Fruit fly (Drosophila melanogaster) whole organism, embryonic: ENCODE measurements around the gene Cog3.

Experiments
- Ada2b ChIP-seq: fragments of 200-800 bp; sonication (Bioruptor generic); IDR thresholded peaks from 2 replicates; pipeline ENCODE4 v1.3.6; 2022; ENCODE audit warnings: missing biosample characterization, missing genetic modification characterization
- Awh ChIP-seq: fragments of 200-800 bp; sonication (Bioruptor generic); IDR thresholded peaks from 2 replicates; pipeline ENCODE4, ENCODE4 v1.3.6; 2022; ENCODE audit warnings: missing biosample characterization, missing genetic modification characterization
- BEAF-32 ChIP-seq: fragments of 200-800 bp; sonication (Bioruptor generic); optimal IDR thresholded peaks from 3 replicates; lab custom pipeline; 2017; ENCODE audit warnings: missing biosample characterization, missing genetic modification characterization, mild to moderate bottlenecking, moderate library complexity, missing genetic modification reagents
- Bgb ChIP-seq: fragments of 200-800 bp; sonication (Bioruptor generic); IDR thresholded peaks from 2 replicates; pipeline ENCODE4 v1.3.6; 2022; ENCODE audit warnings: missing biosample characterization, missing genetic modification characterization; ENCODE audit not compliant: partially characterized antibody
- BtbVII ChIP-seq: fragments of 200-800 bp; sonication (Bioruptor generic); optimal IDR thresholded peaks from 3 replicates; lab custom pipeline; 2017; ENCODE audit warnings: missing biosample characterization, mild to moderate bottlenecking, missing genetic modification characterization
- C15 ChIP-seq: fragments of 200-800 bp; sonication (Bioruptor generic); IDR thresholded peaks from 3 replicates; pipeline ENCODE4 v1.3.6; 2022; ENCODE audit warnings: missing biosample characterization, missing genetic modification characterization
- CG10209 ChIP-seq: fragments of 200-800 bp; sonication (Bioruptor generic); optimal IDR thresholded peaks from 3 replicates; lab custom pipeline; 2017; ENCODE audit warnings: missing biosample characterization, mild to moderate bottlenecking, missing genetic modification characterization, missing genetic modification reagents
- CG12155 ChIP-seq: fragments of 200-800 bp; sonication (Bioruptor generic); optimal IDR thresholded peaks from 3 replicates; lab custom pipeline; 2016; ENCODE audit warnings: missing biosample characterization, missing genetic modification characterization
- CG14710 ChIP-seq: fragments of 200-800 bp; sonication (Bioruptor generic); optimal IDR thresholded peaks from 3 replicates; lab custom pipeline; 2019; ENCODE audit warnings: missing biosample characterization, mild to moderate bottlenecking, missing genetic modification characterization, moderate library complexity
- CG18764 ChIP-seq: fragments of 200-800 bp; sonication (Bioruptor generic); optimal IDR thresholded peaks from 3 replicates; lab custom pipeline; 2016; ENCODE audit warnings: missing biosample characterization, missing genetic modification characterization
- CG2202 ChIP-seq: fragments of 200-800 bp; sonication (Bioruptor generic); optimal IDR thresholded peaks from 2 replicates; lab custom pipeline; 2018; ENCODE audit warnings: missing biosample characterization, mild to moderate bottlenecking, missing genetic modification characterization
- CG31441 ChIP-seq: fragments of 200-800 bp; sonication (Bioruptor generic); IDR thresholded peaks from 2 replicates; pipeline ENCODE4 v1.3.6; 2022; ENCODE audit warnings: missing biosample characterization, missing genetic modification characterization
- CG3281 ChIP-seq: fragments of 200-800 bp; sonication (Bioruptor generic); optimal IDR thresholded peaks from 3 replicates; lab custom pipeline; 2017; ENCODE audit warnings: missing biosample characterization, mild to moderate bottlenecking, missing genetic modification characterization
- CG34376 ChIP-seq: fragments of 200-800 bp; sonication (Bioruptor generic); optimal IDR thresholded peaks from 2 replicates; lab custom pipeline; 2018; ENCODE audit warnings: missing biosample characterization, mild to moderate bottlenecking, missing genetic modification characterization
- CG3995 ChIP-seq: fragments of 200-800 bp; sonication (Bioruptor generic); optimal IDR thresholded peaks from 3 replicates; lab custom pipeline; 2016; ENCODE audit warnings: missing biosample characterization, missing genetic modification characterization
- CG4730 ChIP-seq: fragments of 200-800 bp; sonication (Bioruptor generic); IDR thresholded peaks from 2 replicates; pipeline ENCODE4 v1.3.6; 2022; ENCODE audit warnings: missing biosample characterization, missing genetic modification characterization
- CG7839 ChIP-seq: fragments of 200-800 bp; sonication (Bioruptor generic); optimal IDR thresholded peaks from 3 replicates; lab custom pipeline; 2018; ENCODE audit warnings: missing biosample characterization, mild to moderate bottlenecking, missing genetic modification characterization, moderate library complexity
- Dip2 ChIP-seq: fragments of 200-800 bp; sonication (Bioruptor generic); IDR thresholded peaks from 2 replicates; pipeline ENCODE4 v1.3.6; 2022; ENCODE audit warnings: missing biosample characterization, missing genetic modification characterization
- Doc2 ChIP-seq: fragments of 200-800 bp; sonication (Bioruptor generic); IDR thresholded peaks from 2 replicates; pipeline ENCODE4 v1.3.6; 2022; ENCODE audit warnings: missing biosample characterization, missing genetic modification characterization
- Dp ChIP-seq: fragments of 200-800 bp; sonication (Bioruptor generic); optimal IDR thresholded peaks from 2 replicates; lab custom pipeline; 2018; ENCODE audit warnings: missing biosample characterization, mild to moderate bottlenecking, missing genetic modification characterization, moderate library complexity
- Elba2 ChIP-seq: fragments of 200-800 bp; sonication (Bioruptor generic); optimal IDR thresholded peaks from 3 replicates; lab custom pipeline; 2016; ENCODE audit warnings: missing biosample characterization, missing genetic modification characterization
- Fer2 ChIP-seq: fragments of 200-800 bp; sonication (Bioruptor generic); optimal IDR thresholded peaks from 2 replicates; lab custom pipeline; 2018; ENCODE audit warnings: missing biosample characterization, mild to moderate bottlenecking, missing genetic modification characterization, moderate library complexity
- Hsf ChIP-seq: fragments of 200-800 bp; sonication (Bioruptor generic); optimal IDR thresholded peaks from 3 replicates; lab custom pipeline; 2016; ENCODE audit warnings: missing biosample characterization, missing genetic modification characterization
- Lpt ChIP-seq: fragments of >200 bp; optimal IDR thresholded peaks from 2 replicates; lab custom pipeline; 2018; ENCODE audit warnings: missing biosample characterization, missing genetic modification characterization
- NC2β ChIP-seq: fragments of 200-800 bp; sonication (Bioruptor generic); optimal IDR thresholded peaks from 2 replicates; lab custom pipeline; 2016; ENCODE audit warnings: missing biosample characterization, missing genetic modification characterization
- Opbp ChIP-seq: fragments of 200-800 bp; sonication (Bioruptor generic); IDR thresholded peaks from 3 replicates; pipeline ENCODE4 v1.3.6; 2022; ENCODE audit warnings: missing biosample characterization, missing genetic modification characterization; ENCODE audit not compliant: partially characterized antibody
- PHDP ChIP-seq: fragments of 200-800 bp; sonication (Bioruptor generic); optimal IDR thresholded peaks from 3 replicates; lab custom pipeline; 2018; ENCODE audit warnings: missing biosample characterization, mild to moderate bottlenecking, missing genetic modification characterization, moderate library complexity
- Pdp1 ChIP-seq, 2 experiments: fragments of 200-800 bp; sonication (Bioruptor generic); optimal IDR thresholded peaks; 3 replicates each; lab custom pipeline; 2016; ENCODE audit warnings: missing biosample characterization in 2 of 2, missing genetic modification characterization in 2 of 2, mild to moderate bottlenecking in 1 of 2, moderate library complexity in 1 of 2
- YL-1 ChIP-seq: fragments of 200-800 bp; sonication (Bioruptor generic); optimal IDR thresholded peaks from 3 replicates; lab custom pipeline; 2017; ENCODE audit warnings: missing biosample characterization, mild to moderate bottlenecking, missing genetic modification characterization
- btn ChIP-seq: fragments of 200-800 bp; sonication (Bioruptor generic); optimal IDR thresholded peaks from 2 replicates; lab custom pipeline; 2016; ENCODE audit warnings: missing biosample characterization, missing genetic modification characterization
- cwo ChIP-seq: fragments of 200-800 bp; sonication (Bioruptor generic); optimal IDR thresholded peaks from 3 replicates; lab custom pipeline; 2017; ENCODE audit warnings: missing biosample characterization, missing genetic modification characterization, mild to moderate bottlenecking, moderate library complexity, missing genetic modification reagents
- exex ChIP-seq: fragments of 200-800 bp; sonication (Bioruptor generic); optimal IDR thresholded peaks from 4 replicates; lab custom pipeline; 2018; ENCODE audit warnings: missing biosample characterization, mild to moderate bottlenecking, missing genetic modification characterization, moderate library complexity
- eyg ChIP-seq: fragments of 200-800 bp; sonication (Bioruptor generic); optimal IDR thresholded peaks from 3 replicates; lab custom pipeline; 2016; ENCODE audit warnings: missing biosample characterization, missing genetic modification characterization
- ftz-f1 ChIP-seq: fragments of 200-800 bp; sonication (Bioruptor generic); optimal IDR thresholded peaks from 2 replicates; lab custom pipeline; 2016; ENCODE audit warnings: missing biosample characterization, missing genetic modification characterization
- gfzf ChIP-seq: fragments of 200-800 bp; sonication (Bioruptor generic); optimal IDR thresholded peaks from 2 replicates; lab custom pipeline; 2016; ENCODE audit warnings: missing biosample characterization, mild to moderate bottlenecking, missing genetic modification characterization, moderate library complexity
- gsb-n ChIP-seq: fragments of 200-800 bp; sonication (Bioruptor generic); optimal IDR thresholded peaks from 3 replicates; lab custom pipeline; 2018; ENCODE audit warnings: missing biosample characterization, mild to moderate bottlenecking, missing genetic modification characterization
- lab ChIP-seq: fragments of 200-800 bp; sonication (Bioruptor generic); optimal IDR thresholded peaks from 3 replicates; lab custom pipeline; 2017; ENCODE audit warnings: missing biosample characterization, missing genetic modification characterization, mild to moderate bottlenecking, moderate library complexity, missing genetic modification reagents
- mam ChIP-seq: fragments of 200-800 bp; sonication (Bioruptor generic); optimal IDR thresholded peaks from 3 replicates; lab custom pipeline; 2016; ENCODE audit warnings: missing biosample characterization, missing genetic modification characterization
- nerfin-1 ChIP-seq: fragments of 200-800 bp; sonication (Bioruptor generic); optimal IDR thresholded peaks from 3 replicates; lab custom pipeline; 2019; ENCODE audit warnings: missing biosample characterization, mild to moderate bottlenecking, missing genetic modification characterization, moderate library complexity
- onecut ChIP-seq: fragments of 200-800 bp; sonication (Bioruptor generic); IDR thresholded peaks from 2 replicates; pipeline ENCODE4 v1.3.6; 2022; ENCODE audit warnings: missing biosample characterization, missing genetic modification characterization
- pita ChIP-seq: fragments of 200-800 bp; sonication (Bioruptor generic); optimal IDR thresholded peaks from 2 replicates; lab custom pipeline; 2017; ENCODE audit warnings: missing biosample characterization, mild to moderate bottlenecking, missing genetic modification characterization
- pnt ChIP-seq: fragments of 200-800 bp; sonication (Bioruptor generic); optimal IDR thresholded peaks from 3 replicates; lab custom pipeline; 2016; ENCODE audit warnings: missing biosample characterization, missing genetic modification characterization
- ro ChIP-seq: fragments of 200-800 bp; sonication (Bioruptor generic); IDR thresholded peaks from 2 replicates; pipeline ENCODE4 v1.3.6; 2022; ENCODE audit warnings: missing biosample characterization, missing genetic modification characterization
- scrt ChIP-seq: fragments of 200-800 bp; sonication (Bioruptor generic); optimal IDR thresholded peaks from 2 replicates; lab custom pipeline; 2018; ENCODE audit warnings: missing biosample characterization, mild to moderate bottlenecking, missing genetic modification characterization, moderate library complexity
- sug ChIP-seq: fragments of 200-800 bp; optimal IDR thresholded peaks from 2 replicates; lab custom pipeline; 2019; ENCODE audit warnings: missing biosample characterization, mild to moderate bottlenecking, missing genetic modification characterization, moderate library complexity
- tap ChIP-seq: fragments of 200-800 bp; optimal IDR thresholded peaks from 3 replicates; lab custom pipeline; 2019; ENCODE audit warnings: missing biosample characterization, mild to moderate bottlenecking, missing genetic modification characterization, moderate library complexity
- ttk ChIP-seq: fragments of 200-800 bp; sonication (Bioruptor generic); IDR thresholded peaks from 2 replicates; pipeline ENCODE4 v2.1.2; 2022; ENCODE audit warnings: missing biosample characterization, missing genetic modification characterization
- unc-4 ChIP-seq: fragments of 200-800 bp; sonication (Bioruptor generic); IDR thresholded peaks from 2 replicates; pipeline ENCODE4 v1.3.6; 2022; ENCODE audit warnings: missing biosample characterization, missing genetic modification characterization; ENCODE audit not compliant: partially characterized antibody

Gene Cog3

dm6 chr2L:3449555-3450320, 7.1 kb downstream of the Cog3 start, which contains the start of gene Snx1 (continued):
- no peak for TF ChIP-seq Elba2 (GFP tag; lab: Kevin White, UChicago)
- peak; percentile 29 for TF ChIP-seq BEAF-32 (GFP tag; lab: Kevin White, UChicago)
- peak in 1 of 2 experiments; percentile 4 for TF ChIP-seq Pdp1 (GFP tag; optimal IDR thresholded peaks at IDR 0.05; lab: Kevin White, UChicago)
- no peak for TF ChIP-seq mam
- no peak for TF ChIP-seq Fer2 (tag; lab: Kevin White, UChicago)
- peak; percentile 51 for TF ChIP-seq YL-1 (GFP tag; lab: Kevin White, UChicago)
- no peak for TF ChIP-seq PHDP (tag; lab: Kevin White, UChicago)
- TF ChIP-seq exex (tag; lab: Kevin White, UChicago): peak; percentile 53
- peak; percentile 8; the same call in 1 of the 2 replicates for TF ChIP-seq Bgb (GFP tag; lab: Robert Waterston, UW)
- no peak for TF ChIP-seq CG14710 (tag; lab: Kevin White, UChicago)
- 0 out of 2 replicates have a peak, but pooled peaks have one; percentile 4 for TF ChIP-seq onecut (GFP tag; lab: Robert Waterston, UW)
- TF ChIP-seq BtbVII: no peak
- TF ChIP-seq CG4730 (GFP tag; lab: Robert Waterston, UW): no peak
- peak; percentile 67 for TF ChIP-seq gsb-n (tag; lab: Kevin White, UChicago)
- TF ChIP-seq btn (GFP tag; lab: Kevin White, UChicago): no peak
- TF ChIP-seq nerfin-1 (tag; lab: Kevin White, UChicago): peak; percentile 31
- peak; percentile 97 for TF ChIP-seq sug
- TF ChIP-seq Doc2: no peak
- TF ChIP-seq C15: no peak
- no peak for TF ChIP-seq eyg
- TF ChIP-seq CG12155 (GFP tag; lab: Kevin White, UChicago): peak; percentile 18
- TF ChIP-seq tap (tag; lab: Kevin White, UChicago): no peak
- TF ChIP-seq Dp (GFP tag; lab: Kevin White, UChicago): peak; percentile 60
- TF ChIP-seq CG3995 (GFP tag; lab: Kevin White, UChicago): peak; percentile 92
- TF ChIP-seq Dip2: no peak
- TF ChIP-seq ftz-f1: peak; percentile 60
- TF ChIP-seq Hsf (GFP tag; lab: Kevin White, UChicago): no peak
- no peak for TF ChIP-seq scrt (GFP tag; lab: Kevin White, UChicago)
- peak; percentile 75 for TF ChIP-seq gfzf (GFP tag; lab: Kevin White, UChicago)
- no peak for TF ChIP-seq CG3281 (GFP tag; lab: Kevin White, UChicago)

- TF ChIP-seq CG34376 (GFP tag; lab: Kevin White, UChicago) (peak; percentile 71), pita (GFP tag; lab: Kevin White, UChicago) (no peak), ro (GFP tag; lab: Robert Waterston, UW) (no peak), Awh (GFP tag; lab: Robert Waterston, UW) (no peak), CG18764 (GFP tag; lab: Kevin White, UChicago) (no peak), Opbp (GFP tag; lab: Robert Waterston, UW) (no peak), unc-4 (GFP tag; lab: Robert Waterston, UW) (no peak), ttk (no peak), Ada2b (no peak), sug (peak; percentile 85), NC2β (GFP tag; lab: Kevin White, UChicago) (no peak), CG7839 (no peak), CG31441 (GFP tag; lab: Robert Waterston, UW) (no peak), exex (tag; lab: Kevin White, UChicago) (peak; percentile 90), Lpt (GFP tag; lab: Kevin White, UChicago) (no peak), CG2202 (tag; lab: Kevin White, UChicago) (no peak), btn (GFP tag; lab: Kevin White, UChicago) (no peak), CG10209 (GFP tag; lab: Kevin White, UChicago) (no peak), lab (GFP tag; lab: Kevin White, UChicago) (no peak), pnt (GFP tag; lab: Kevin White, UChicago) (no peak), cwo (GFP tag; lab: Kevin White, UChicago) (no peak)
Measured at dm6 chr2L:3445655-3446054, 11.2 kb downstream of the Cog3 start, which contains the start of gene CG2772. Gene CG2772 (plus strand): TSS chr2L:3445992.
